Worm (Caenorhabditis elegans) whole organism, mixed stage, embryonic: Measurements from ENCODE around the gene hot-6.

ENCODE experiments used
- M03D4.4 ChIP-seq: sonication (generic microtip); optimal IDR thresholded peaks from 2 replicates; lab custom pipeline; 2017; ENCODE audit warnings: mild to moderate bottlenecking, missing genetic modification characterization, missing compliant biosample characterization
- ceh-83 ChIP-seq: fragments of 200-800 bp; sonication (Bioruptor generic); optimal IDR thresholded peaks from 2 replicates; lab custom pipeline; 2018; ENCODE audit warnings: mild to moderate bottlenecking, missing genetic modification characterization, missing compliant biosample characterization
- drap-1 ChIP-seq: fragments of 200-800 bp; sonication (Bioruptor generic); optimal IDR thresholded peaks from 3 replicates; lab custom pipeline; 2018; ENCODE audit warnings: mild to moderate bottlenecking, missing genetic modification characterization, missing compliant biosample characterization
- lin-13 ChIP-seq: fragments of 150-350 bp; optimal IDR thresholded peaks from 2 replicates; lab custom pipeline; 2014; ENCODE audit warnings: missing biosample characterization, missing genetic modification characterization
- lsy-2 ChIP-seq: fragments of 150-350 bp; optimal IDR thresholded peaks from 2 replicates; lab custom pipeline; 2014; ENCODE audit warnings: missing biosample characterization, missing genetic modification characterization
- mep-1 ChIP-seq: fragments of 150-350 bp; optimal IDR thresholded peaks from 2 replicates; lab custom pipeline; 2017; ENCODE audit warnings: missing biosample characterization, missing genetic modification reagents, missing genetic modification characterization, inconsistent platforms
- pha-4 ChIP-seq: fragments of 150-350 bp; optimal IDR thresholded peaks from 2 replicates; lab custom pipeline; 2018; ENCODE audit warnings: missing biosample characterization, missing genetic modification reagents, missing genetic modification characterization
- snpc-4 ChIP-seq: fragments of 150-350 bp; optimal IDR thresholded peaks from 2 replicates; lab custom pipeline; 2014; ENCODE audit warnings: missing biosample characterization, missing genetic modification characterization
- tbx-8 ChIP-seq: fragments of 200-800 bp; sonication (Bioruptor generic); optimal IDR thresholded peaks from 2 replicates; lab custom pipeline; 2018; ENCODE audit warnings: mild to moderate bottlenecking, missing genetic modification characterization, moderate library complexity, missing compliant biosample characterization
- unc-62 ChIP-seq: fragments of 150-350 bp; optimal IDR thresholded peaks from 2 replicates; lab custom pipeline; 2014; ENCODE audit warnings: missing biosample characterization, missing genetic modification reagents, missing genetic modification characterization

DNA sequence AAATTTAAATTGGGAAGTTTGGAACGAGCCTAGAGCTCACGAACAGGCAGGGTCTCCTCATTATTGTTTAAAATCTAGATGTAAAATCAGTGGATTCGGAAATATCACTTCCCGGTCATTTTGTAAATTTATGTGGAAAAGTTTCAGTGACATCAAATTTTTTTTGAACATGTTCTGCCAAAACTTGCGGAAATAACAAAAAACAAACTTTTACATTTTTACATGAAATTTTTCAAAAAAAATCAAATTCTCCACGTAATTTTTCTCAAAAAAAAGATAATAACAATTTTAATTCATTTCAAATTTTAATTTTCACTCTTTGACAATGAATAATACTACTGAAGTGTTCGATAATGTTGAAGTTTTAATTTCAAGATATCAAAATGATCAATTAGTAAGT, 18.8 kb upstream of the hot-6 start, which contains the start of gene C45B11.5:
- TF ChIP-seq lsy-2 = no peak
- no peak for TF ChIP-seq pha-4 (tag; lab: Kevin White, UChicago)
- no peak for TF ChIP-seq tbx-8 (GFP tag; lab: Kevin White, UChicago)
- no peak for TF ChIP-seq mep-1 (tag; lab: Kevin White, UChicago)
- TF ChIP-seq ceh-83 = no peak
- no peak for TF ChIP-seq snpc-4
- no peak for TF ChIP-seq M03D4.4
- no peak for TF ChIP-seq drap-1 (GFP tag; lab: Kevin White, UChicago)
- no peak for TF ChIP-seq lin-13 (tag; lab: Kevin White, UChicago)
- no peak for TF ChIP-seq unc-62 (GFP tag; lab: Kevin White, UChicago)
